Fruit fly (Drosophila melanogaster) whole organism, embryonic: ENCODE data around the gene Mvb12.
A peak's percentile ranks its signal among the peaks of the same experiment; 100 is the strongest.

ENCODE experiments used
- Atf3 ChIP-seq: fragments of 200-800 bp; sonication (Bioruptor generic); optimal IDR thresholded peaks from 3 replicates; lab custom pipeline; 2016; ENCODE audit warnings: missing biosample characterization, missing genetic modification characterization
- CG11398 ChIP-seq: fragments of 200-800 bp; sonication (Bioruptor generic); optimal IDR thresholded peaks from 2 replicates; lab custom pipeline; 2016; ENCODE audit warnings: missing biosample characterization, missing genetic modification characterization
- CG12071 ChIP-seq: fragments of 200-800 bp; sonication (Bioruptor generic); optimal IDR thresholded peaks from 3 replicates; lab custom pipeline; 2018; ENCODE audit warnings: missing biosample characterization, mild to moderate bottlenecking, missing genetic modification characterization
- CG13123 ChIP-seq: fragments of 200-800 bp; sonication (Bioruptor generic); optimal IDR thresholded peaks from 2 replicates; lab custom pipeline; 2016; ENCODE audit warnings: missing biosample characterization, missing genetic modification characterization
- CG14667 ChIP-seq: fragments of 200-800 bp; sonication (Bioruptor generic); IDR thresholded peaks from 2 replicates; pipeline ENCODE4 v1.3.6; 2022; ENCODE audit warnings: missing biosample characterization, missing genetic modification characterization
- CG15696 ChIP-seq: fragments of 200-800 bp; sonication (Bioruptor generic); optimal IDR thresholded peaks from 2 replicates; lab custom pipeline; 2019; ENCODE audit warnings: missing biosample characterization, mild to moderate bottlenecking, missing genetic modification characterization, moderate library complexity
- CG16815 ChIP-seq: fragments of 200-800 bp; sonication (Bioruptor generic); optimal IDR thresholded peaks from 3 replicates; lab custom pipeline; 2017; ENCODE audit warnings: missing biosample characterization, mild to moderate bottlenecking, missing genetic modification characterization
- CG17568 ChIP-seq: fragments of 200-800 bp; sonication (Bioruptor generic); optimal IDR thresholded peaks from 2 replicates; lab custom pipeline; 2018; ENCODE audit warnings: missing biosample characterization, mild to moderate bottlenecking, missing genetic modification characterization, moderate library complexity
- CG30403 ChIP-seq: fragments of 200-800 bp; sonication (Bioruptor generic); optimal IDR thresholded peaks from 3 replicates; lab custom pipeline; 2016; ENCODE audit warnings: missing biosample characterization, missing genetic modification characterization
- CG33557 ChIP-seq: fragments of 200-800 bp; sonication (Bioruptor generic); optimal IDR thresholded peaks from 2 replicates; lab custom pipeline; 2019; ENCODE audit warnings: missing biosample characterization, mild to moderate bottlenecking, missing genetic modification characterization, moderate library complexity
- CG34376 ChIP-seq: fragments of 200-800 bp; sonication (Bioruptor generic); optimal IDR thresholded peaks from 2 replicates; lab custom pipeline; 2018; ENCODE audit warnings: missing biosample characterization, mild to moderate bottlenecking, missing genetic modification characterization
- CG3838 ChIP-seq: fragments of 200-800 bp; sonication (Bioruptor generic); optimal IDR thresholded peaks from 3 replicates; lab custom pipeline; 2016; ENCODE audit warnings: missing biosample characterization, missing genetic modification characterization
- CG3847 ChIP-seq: fragments of 200-800 bp; sonication (Bioruptor generic); IDR thresholded peaks from 2 replicates; pipeline ENCODE4 v1.3.6; 2022; ENCODE audit warnings: missing biosample characterization, missing genetic modification characterization
- CG5953 ChIP-seq: fragments of 200-800 bp; sonication (Bioruptor generic); IDR thresholded peaks from 2 replicates; pipeline ENCODE4 v1.3.6; 2022; ENCODE audit warnings: missing biosample characterization, missing genetic modification characterization
- CG9609 ChIP-seq: fragments of 200-800 bp; sonication (Bioruptor generic); optimal IDR thresholded peaks from 3 replicates; lab custom pipeline; 2016; ENCODE audit warnings: missing biosample characterization, missing genetic modification characterization
- CrebB ChIP-seq: fragments of 200-800 bp; sonication (Bioruptor generic); optimal IDR thresholded peaks from 3 replicates; lab custom pipeline; 2018; ENCODE audit warnings: missing biosample characterization, mild to moderate bottlenecking, missing genetic modification characterization
- Doc3 ChIP-seq: fragments of 200-800 bp; sonication (Bioruptor generic); IDR thresholded peaks from 3 replicates; pipeline ENCODE4 v1.3.6; 2022; ENCODE audit warnings: missing biosample characterization, missing genetic modification characterization; ENCODE audit not compliant: partially characterized antibody
- Dp ChIP-seq: fragments of 200-800 bp; sonication (Bioruptor generic); optimal IDR thresholded peaks from 2 replicates; lab custom pipeline; 2018; ENCODE audit warnings: missing biosample characterization, mild to moderate bottlenecking, missing genetic modification characterization, moderate library complexity
- E2f1 ChIP-seq: fragments of 200-800 bp; sonication (Bioruptor generic); IDR thresholded peaks from 2 replicates; pipeline ENCODE4 v1.3.6; 2022; ENCODE audit warnings: missing biosample characterization, missing genetic modification characterization
- Hand ChIP-seq: fragments of 200-800 bp; sonication (Bioruptor generic); optimal IDR thresholded peaks from 2 replicates; lab custom pipeline; 2017; ENCODE audit warnings: mild to moderate bottlenecking, missing biosample characterization, missing genetic modification reagents, missing genetic modification characterization
- Kr ChIP-seq: fragments of 200-800 bp; sonication (Bioruptor generic); optimal IDR thresholded peaks from 2 replicates; lab custom pipeline; 2017; ENCODE audit warnings: missing biosample characterization, mild to moderate bottlenecking, missing genetic modification characterization
- MTF-1 ChIP-seq: fragments of 200-800 bp; sonication (Bioruptor generic); optimal IDR thresholded peaks from 2 replicates; lab custom pipeline; 2018; ENCODE audit warnings: missing biosample characterization, mild to moderate bottlenecking, missing genetic modification characterization, borderline replicate concordance
- Max ChIP-seq: fragments of 200-800 bp; sonication (Bioruptor generic); optimal IDR thresholded peaks from 2 replicates; lab custom pipeline; 2016; ENCODE audit warnings: missing biosample characterization, mild to moderate bottlenecking, missing genetic modification characterization
- Med ChIP-seq: fragments of 200-800 bp; sonication (Bioruptor generic); peaks from one replicate; lab custom pipeline; 2016; ENCODE audit warnings: missing biosample characterization, missing genetic modification characterization, mild to moderate bottlenecking, inconsistent platforms, moderate library complexity
- Mes4 ChIP-seq: fragments of 200-800 bp; sonication (Bioruptor generic); optimal IDR thresholded peaks from 2 replicates; lab custom pipeline; 2016; ENCODE audit warnings: missing biosample characterization, missing genetic modification characterization
- NC2α ChIP-seq: fragments of 200-800 bp; sonication (Bioruptor generic); optimal IDR thresholded peaks from 2 replicates; lab custom pipeline; 2016; ENCODE audit warnings: missing biosample characterization, missing genetic modification characterization
- Oli ChIP-seq: fragments of 200-800 bp; sonication (Bioruptor generic); optimal IDR thresholded peaks from 2 replicates; lab custom pipeline; 2018; ENCODE audit warnings: missing biosample characterization, mild to moderate bottlenecking, missing genetic modification characterization, moderate library complexity
- Optix ChIP-seq: fragments of 200-800 bp; sonication (Bioruptor generic); IDR thresholded peaks from 3 replicates; pipeline ENCODE4 v1.3.6; 2022; ENCODE audit warnings: missing biosample characterization, missing genetic modification characterization
- Ssrp ChIP-seq: fragments of 200-800 bp; sonication (Bioruptor generic); optimal IDR thresholded peaks from 2 replicates; lab custom pipeline; 2018; ENCODE audit warnings: missing biosample characterization, mild to moderate bottlenecking, missing genetic modification characterization, moderate library complexity
- Trl ChIP-seq, 3 experiments: fragments of >200 bp in 2 of 3; fragments of 200-800 bp in 1 of 3; sonication (Bioruptor generic) in 1 of 3; optimal IDR thresholded peaks; 2 replicates in 1 of 3; 3 replicates in 2 of 3; lab custom pipeline; 2016 to 2017; ENCODE audit warnings: missing biosample characterization in 1 of 3, missing genetic modification characterization in 1 of 3
- YL-1 ChIP-seq: fragments of 200-800 bp; sonication (Bioruptor generic); optimal IDR thresholded peaks from 3 replicates; lab custom pipeline; 2017; ENCODE audit warnings: missing biosample characterization, mild to moderate bottlenecking, missing genetic modification characterization
- abd-A ChIP-seq: fragments of 200-800 bp; sonication (Bioruptor generic); optimal IDR thresholded peaks from 3 replicates; lab custom pipeline; 2019; ENCODE audit warnings: missing biosample characterization, mild to moderate bottlenecking, missing genetic modification characterization, moderate library complexity
- bab2 ChIP-seq: fragments of 200-800 bp; sonication (Bioruptor generic); optimal IDR thresholded peaks from 2 replicates; lab custom pipeline; 2016; ENCODE audit warnings: missing biosample characterization, missing genetic modification characterization
- bowl ChIP-seq: fragments of 200-800 bp; sonication (Bioruptor generic); IDR thresholded peaks from 2 replicates; pipeline ENCODE4 v1.3.6; 2022; ENCODE audit warnings: missing biosample characterization, missing genetic modification characterization
- cad ChIP-seq: fragments of >200 bp; optimal IDR thresholded peaks from 2 replicates; lab custom pipeline; 2017; ENCODE audit warnings: missing biosample characterization, missing genetic modification characterization
- ci ChIP-seq: fragments of 200-800 bp; sonication (Bioruptor generic); IDR thresholded peaks from 3 replicates; pipeline ENCODE4 v1.3.6; 2022; ENCODE audit warnings: missing biosample characterization, missing genetic modification characterization
- ems ChIP-seq: fragments of 200-800 bp; sonication (Bioruptor generic); optimal IDR thresholded peaks from 3 replicates; lab custom pipeline; 2016; ENCODE audit warnings: missing biosample characterization, missing genetic modification characterization
- en ChIP-seq: fragments of 200-800 bp; sonication (Bioruptor generic); optimal IDR thresholded peaks from 2 replicates; lab custom pipeline; 2016; ENCODE audit warnings: missing biosample characterization, missing genetic modification characterization
- ham ChIP-seq: fragments of 200-800 bp; sonication (Bioruptor generic); IDR thresholded peaks from 2 replicates; pipeline ENCODE4 v1.3.6; 2022; ENCODE audit warnings: missing biosample characterization, missing genetic modification characterization
- hth ChIP-seq: fragments of >200 bp; optimal IDR thresholded peaks from 2 replicates; lab custom pipeline; 2017; ENCODE audit warnings: inconsistent platforms
- insv ChIP-seq, 2 experiments: fragments of 200-800 bp; sonication (Bioruptor generic); optimal IDR thresholded peaks; 3 replicates each; lab custom pipeline; 2016 to 2018; ENCODE audit warnings: missing biosample characterization in 2 of 2, missing genetic modification characterization in 2 of 2
- ken ChIP-seq: fragments of 200-800 bp; sonication (Bioruptor generic); IDR thresholded peaks from 3 replicates; pipeline ENCODE4 v1.3.6; 2022; ENCODE audit warnings: missing biosample characterization, missing genetic modification characterization
- knrl ChIP-seq: fragments of 200-800 bp; sonication (Bioruptor generic); IDR thresholded peaks from 3 replicates; pipeline ENCODE4 v1.3.6; 2022; ENCODE audit warnings: missing biosample characterization, missing genetic modification characterization; ENCODE audit not compliant: partially characterized antibody
- lbe ChIP-seq: fragments of 200-800 bp; sonication (Bioruptor generic); optimal IDR thresholded peaks from 2 replicates; lab custom pipeline; 2016; ENCODE audit warnings: missing biosample characterization, mild to moderate bottlenecking, missing genetic modification characterization
- maf-S ChIP-seq: fragments of 200-800 bp; sonication (Bioruptor generic); optimal IDR thresholded peaks from 2 replicates; lab custom pipeline; 2016; ENCODE audit warnings: missing biosample characterization, missing genetic modification characterization
- pan ChIP-seq, 4 experiments: fragments of >200 bp in 3 of 4; fragments of 200-800 bp in 1 of 4; sonication (Bioruptor generic) in 1 of 4; optimal IDR thresholded peaks in 3 of 4; IDR thresholded peaks in 1 of 4; 2 replicates each; pipeline versions ENCODE4 v1.3.6 to Lab custom; 2017 to 2022; ENCODE audit warnings: missing biosample characterization in 2 of 4, missing genetic modification characterization in 2 of 4, mixed read lengths in 1 of 4
- phol ChIP-seq: fragments of 200-800 bp; sonication (Bioruptor generic); optimal IDR thresholded peaks from 3 replicates; lab custom pipeline; 2018; ENCODE audit warnings: missing biosample characterization, mild to moderate bottlenecking, missing genetic modification characterization, moderate library complexity
- stwl ChIP-seq: fragments of 200-800 bp; sonication (Bioruptor generic); optimal IDR thresholded peaks from 3 replicates; lab custom pipeline; 2018; ENCODE audit warnings: missing biosample characterization, mild to moderate bottlenecking, missing genetic modification characterization, moderate library complexity
- trh ChIP-seq: fragments of 200-800 bp; sonication (Bioruptor generic); optimal IDR thresholded peaks from 2 replicates; lab custom pipeline; 2016; ENCODE audit warnings: missing biosample characterization, missing genetic modification characterization
- zfh1 ChIP-seq: fragments of 200-800 bp; sonication (Bioruptor generic); IDR thresholded peaks from 3 replicates; pipeline ENCODE4 v1.3.6; 2022; ENCODE audit warnings: missing biosample characterization, missing genetic modification characterization

Gene Mvb12

dm6 chrX:18085470-18085797 lies 15.7 kb downstream of the Mvb12 start, which contains the start of gene Ada3 (continued):
- TF ChIP-seq Hand (GFP tag; lab: Kevin White, UChicago) (peak; percentile 36), Optix (no peak; the same call in 2 of the 3 replicates), stwl (tag; lab: Kevin White, UChicago) (peak; percentile 46), MTF-1 (GFP tag; lab: Kevin White, UChicago) (no peak), CG14667 (peak; percentile 54), NC2α (GFP tag; lab: Kevin White, UChicago) (peak; percentile 41), hth (no peak), CG17568 (GFP tag; lab: Kevin White, UChicago) (no peak), bowl (GFP tag; lab: Robert Waterston, UW) (no peak), Mes4 (GFP tag; lab: Kevin White, UChicago) (peak; percentile 28), CG15696 (tag; lab: Kevin White, UChicago) (peak; percentile 73), maf-S (GFP tag; lab: Kevin White, UChicago) (peak; percentile 48), Doc3 (GFP tag; lab: Robert Waterston, UW) (no peak), CG11398 (GFP tag; lab: Kevin White, UChicago) (peak; percentile 41), Med (GFP tag; lab: Kevin White, UChicago) (peak; percentile 95), YL-1 (GFP tag; lab: Kevin White, UChicago) (peak; percentile 44), knrl (GFP tag; lab: Robert Waterston, UW) (no peak), CG3838 (peak; percentile 6), Max (peak; percentile 83), Kr (GFP tag; lab: Kevin White, UChicago) (no peak), abd-A (tag; lab: Kevin White, UChicago) (no peak), Trl (optimal IDR thresholded peaks at IDR 0.05; lab: Kevin White, UChicago) (no peak), Trl (GFP tag; optimal IDR thresholded peaks at IDR 0.05; lab: Kevin White, UChicago) (peak; percentile 73), ems (peak; percentile 75), ham (GFP tag; lab: Robert Waterston, UW) (no peak), zfh1 (GFP tag; lab: Robert Waterston, UW) (peak; percentile 66; the same call in 2 of the 3 replicates), cad (GFP tag; lab: Kevin White, UChicago) (no peak), CG13123 (GFP tag; lab: Kevin White, UChicago) (peak; percentile 34), CG5953 (GFP tag; lab: Robert Waterston, UW) (no peak; the same call in 1 of the 2 replicates), CG12071 (GFP tag; lab: Kevin White, UChicago) (peak; percentile 29), ken (GFP tag; lab: Robert Waterston, UW) (no peak), phol (peak; percentile 83), insv (GFP tag; optimal IDR thresholded peaks at IDR 0.05; lab: Kevin White, UChicago) (peak in 1 of 2 experiments; percentile 29), trh (GFP tag; lab: Kevin White, UChicago) (peak; percentile 17), CG3847 (peak; percentile 55), pan (optimal IDR thresholded peaks at IDR 0.05; lab: Kevin White, UChicago) (no peak), pan (GFP tag; optimal IDR thresholded peaks at IDR 0.05 in 1 of 2, IDR thresholded peaks at IDR 0.05 in 1 of 2) (peak in 1 of 2 experiments; percentile 82), CrebB (tag; lab: Kevin White, UChicago) (no peak), CG9609 (GFP tag; lab: Kevin White, UChicago) (peak; percentile 74), lbe (GFP tag; lab: Kevin White, UChicago) (peak; percentile 61), CG16815 (GFP tag; lab: Kevin White, UChicago) (peak; percentile 66), Oli (peak; percentile 54), Ssrp (tag; lab: Kevin White, UChicago) (peak; percentile 69), bab2 (GFP tag; lab: Kevin White, UChicago) (peak; percentile 87), E2f1 (peak; percentile 47; the same call in 1 of the 2 replicates), Dp (peak; percentile 44), en (no peak), ci (GFP tag; lab: Robert Waterston, UW) (peak; percentile 74; the same call in 2 of the 3 replicates), CG34376 (GFP tag; lab: Kevin White, UChicago) (peak; percentile 39), Atf3 (GFP tag; lab: Kevin White, UChicago) (peak; percentile 69), CG30403 (GFP tag; lab: Kevin White, UChicago) (peak; percentile 87), CG33557 (peak; percentile 35)
